Worm (Caenorhabditis elegans) whole organism, mixed stage, embryonic: ENCODE measurements around the gene F37C12.21.

ENCODE experiments used
- M03D4.4 ChIP-seq: sonication (generic microtip); optimal IDR thresholded peaks from 2 replicates; lab custom pipeline; 2017; ENCODE audit warnings: mild to moderate bottlenecking, missing genetic modification characterization, missing compliant biosample characterization
- bed-3 ChIP-seq: fragments of 200-800 bp; sonication (Bioruptor generic); optimal IDR thresholded peaks from 3 replicates; lab custom pipeline; 2018; ENCODE audit warnings: mild to moderate bottlenecking, missing genetic modification characterization, moderate library complexity, missing compliant biosample characterization
- blmp-1 ChIP-seq: fragments of 150-350 bp; optimal IDR thresholded peaks from 2 replicates; lab custom pipeline; 2014; ENCODE audit warnings: missing biosample characterization, missing genetic modification characterization
- ceh-39 ChIP-seq: fragments of 150-350 bp; optimal IDR thresholded peaks from 2 replicates; lab custom pipeline; 2014; ENCODE audit warnings: missing biosample characterization, missing genetic modification characterization
- ceh-43 ChIP-seq: fragments of 200-800 bp; sonication (Bioruptor generic); optimal IDR thresholded peaks from 2 replicates; lab custom pipeline; 2018; ENCODE audit warnings: mild to moderate bottlenecking, missing genetic modification characterization, moderate library complexity, missing compliant biosample characterization
- ceh-83 ChIP-seq: fragments of 200-800 bp; sonication (Bioruptor generic); optimal IDR thresholded peaks from 2 replicates; lab custom pipeline; 2018; ENCODE audit warnings: mild to moderate bottlenecking, missing genetic modification characterization, missing compliant biosample characterization
- ces-1 ChIP-seq: fragments of 150-350 bp; optimal IDR thresholded peaks from 2 replicates; lab custom pipeline; 2014; ENCODE audit warnings: missing biosample characterization, missing genetic modification reagents, missing genetic modification characterization
- cnd-1 ChIP-seq: fragments of 200-800 bp; sonication (Bioruptor generic); optimal IDR thresholded peaks from 2 replicates; lab custom pipeline; 2018; ENCODE audit warnings: mild to moderate bottlenecking, missing genetic modification characterization, missing compliant biosample characterization
- drap-1 ChIP-seq: fragments of 200-800 bp; sonication (Bioruptor generic); optimal IDR thresholded peaks from 3 replicates; lab custom pipeline; 2018; ENCODE audit warnings: mild to moderate bottlenecking, missing genetic modification characterization, missing compliant biosample characterization
- elt-1 ChIP-seq: sonication (generic microtip); optimal IDR thresholded peaks from 2 replicates; lab custom pipeline; 2017; ENCODE audit warnings: missing genetic modification characterization, mild to moderate bottlenecking, missing compliant biosample characterization, antibody characterized with exemption, moderate library complexity, borderline replicate concordance; ENCODE audit not compliant: insufficient read depth
- elt-3 ChIP-seq: fragments of 150-350 bp; optimal IDR thresholded peaks from 2 replicates; lab custom pipeline; 2014; ENCODE audit warnings: missing biosample characterization, missing genetic modification characterization
- flh-1 ChIP-seq: fragments of 200-800 bp; sonication (Bioruptor generic); optimal IDR thresholded peaks from 2 replicates; lab custom pipeline; 2018; ENCODE audit warnings: mild to moderate bottlenecking, missing genetic modification characterization, moderate library complexity, missing compliant biosample characterization
- ham-2 ChIP-seq: fragments of 200-800 bp; sonication (Bioruptor generic); optimal IDR thresholded peaks from 2 replicates; lab custom pipeline; 2018; ENCODE audit warnings: mild to moderate bottlenecking, missing genetic modification characterization, missing compliant biosample characterization
- hlh-1 ChIP-seq: fragments of 150-350 bp; optimal IDR thresholded peaks from 2 replicates; lab custom pipeline; 2014; ENCODE audit warnings: missing biosample characterization, missing genetic modification reagents, missing genetic modification characterization
- lin-13 ChIP-seq: fragments of 150-350 bp; optimal IDR thresholded peaks from 2 replicates; lab custom pipeline; 2014; ENCODE audit warnings: missing biosample characterization, missing genetic modification characterization
- lin-32 ChIP-seq: fragments of 200-800 bp; sonication (Bioruptor generic); optimal IDR thresholded peaks from 2 replicates; lab custom pipeline; 2018; ENCODE audit warnings: mild to moderate bottlenecking, missing genetic modification characterization, missing compliant biosample characterization
- lsy-2 ChIP-seq: fragments of 150-350 bp; optimal IDR thresholded peaks from 2 replicates; lab custom pipeline; 2014; ENCODE audit warnings: missing biosample characterization, missing genetic modification characterization
- mab-5 ChIP-seq: fragments of 150-350 bp; optimal IDR thresholded peaks from 2 replicates; lab custom pipeline; 2014; ENCODE audit warnings: missing biosample characterization, missing genetic modification characterization
- mep-1 ChIP-seq: fragments of 150-350 bp; optimal IDR thresholded peaks from 2 replicates; lab custom pipeline; 2017; ENCODE audit warnings: missing biosample characterization, missing genetic modification reagents, missing genetic modification characterization, inconsistent platforms
- mls-2 ChIP-seq: sonication (generic microtip); optimal IDR thresholded peaks from 2 replicates; lab custom pipeline; 2016; ENCODE audit warnings: mild to moderate bottlenecking, missing genetic modification characterization, moderate library complexity, missing compliant biosample characterization
- nhr-12 ChIP-seq: fragments of 150-350 bp; optimal IDR thresholded peaks from 2 replicates; lab custom pipeline; 2014; ENCODE audit warnings: missing biosample characterization, missing genetic modification characterization
- nhr-2 ChIP-seq: fragments of 150-350 bp; optimal IDR thresholded peaks from 2 replicates; lab custom pipeline; 2014; ENCODE audit warnings: missing biosample characterization, missing genetic modification characterization
- nhr-237 ChIP-seq: fragments of 150-350 bp; optimal IDR thresholded peaks from 2 replicates; lab custom pipeline; 2014; ENCODE audit warnings: missing biosample characterization, missing genetic modification characterization
- nhr-28 ChIP-seq: fragments of 150-350 bp; optimal IDR thresholded peaks from 2 replicates; lab custom pipeline; 2014; ENCODE audit warnings: missing biosample characterization, missing genetic modification characterization
- nhr-76 ChIP-seq: sonication (generic microtip); optimal IDR thresholded peaks from 2 replicates; lab custom pipeline; 2017; ENCODE audit warnings: missing biosample characterization, missing genetic modification characterization
- pha-4 ChIP-seq: fragments of 150-350 bp; optimal IDR thresholded peaks from 2 replicates; lab custom pipeline; 2018; ENCODE audit warnings: missing biosample characterization, missing genetic modification reagents, missing genetic modification characterization
- sem-2 ChIP-seq: fragments of 200-800 bp; sonication (Bioruptor generic); optimal IDR thresholded peaks from 2 replicates; lab custom pipeline; 2018; ENCODE audit warnings: mild to moderate bottlenecking, missing genetic modification characterization, missing compliant biosample characterization
- snpc-4 ChIP-seq: fragments of 150-350 bp; optimal IDR thresholded peaks from 2 replicates; lab custom pipeline; 2014; ENCODE audit warnings: missing biosample characterization, missing genetic modification characterization
- sptf-1 ChIP-seq: sonication (generic microtip); optimal IDR thresholded peaks from 2 replicates; lab custom pipeline; 2017; ENCODE audit warnings: mild to moderate bottlenecking, missing genetic modification characterization, moderate library complexity, missing compliant biosample characterization
- tbx-8 ChIP-seq: fragments of 200-800 bp; sonication (Bioruptor generic); optimal IDR thresholded peaks from 2 replicates; lab custom pipeline; 2018; ENCODE audit warnings: mild to moderate bottlenecking, missing genetic modification characterization, moderate library complexity, missing compliant biosample characterization
- unc-120 ChIP-seq: sonication (generic microtip); optimal IDR thresholded peaks from 2 replicates; lab custom pipeline; 2017; ENCODE audit warnings: missing genetic modification characterization, missing compliant biosample characterization; ENCODE audit not compliant: poor library complexity, severe bottlenecking
- unc-39 ChIP-seq: fragments of 150-350 bp; optimal IDR thresholded peaks from 2 replicates; lab custom pipeline; 2014; ENCODE audit warnings: missing biosample characterization, missing genetic modification characterization
- unc-62 ChIP-seq: fragments of 150-350 bp; optimal IDR thresholded peaks from 2 replicates; lab custom pipeline; 2014; ENCODE audit warnings: missing biosample characterization, missing genetic modification reagents, missing genetic modification characterization
- zip-8 ChIP-seq: fragments of 150-350 bp; optimal IDR thresholded peaks from 2 replicates; lab custom pipeline; 2014; ENCODE audit warnings: missing biosample characterization, missing genetic modification characterization
- ztf-11 ChIP-seq: fragments of 150-350 bp; optimal IDR thresholded peaks from 2 replicates; lab custom pipeline; 2014; ENCODE audit warnings: missing biosample characterization, missing genetic modification characterization

Gene F37C12.21

ce11 chrIII:7179538-7180301, 8.4 kb upstream of the F37C12.21 start, which contains the start of the genes rps-14 and rpl-36:
Gene rps-14 (minus strand): TSS chrIII:7179588.
Gene rpl-36 (plus strand): TSS chrIII:7180251.
- TF ChIP-seq ham-2 (GFP tag; lab: Kevin White, UChicago) (no peak), unc-39 (tag; lab: Kevin White, UChicago) (no peak), ztf-11 (tag; lab: Kevin White, UChicago) (no peak), nhr-237 (tag; lab: Kevin White, UChicago) (peak; percentile 92), zip-8 (tag; lab: Kevin White, UChicago) (no peak), lin-32 (GFP tag; lab: Kevin White, UChicago) (no peak), pha-4 (tag; lab: Kevin White, UChicago) (peak; percentile 86), blmp-1 (tag; lab: Kevin White, UChicago) (peak; percentile 15), sptf-1 (tag; lab: Kevin White, UChicago) (peak; percentile 57), snpc-4 (tag; lab: Kevin White, UChicago) (no peak), unc-120 (tag; lab: Kevin White, UChicago) (no peak), nhr-12 (tag; lab: Kevin White, UChicago) (no peak), ces-1 (GFP tag; lab: Kevin White, UChicago) (peak; percentile 41), nhr-28 (tag; lab: Kevin White, UChicago) (no peak), mls-2 (tag; lab: Kevin White, UChicago) (no peak), hlh-1 (tag; lab: Kevin White, UChicago) (peak; percentile 4), flh-1 (no peak), tbx-8 (no peak), elt-1 (tag; lab: Kevin White, UChicago) (no peak), lsy-2 (tag; lab: Kevin White, UChicago) (peak; percentile 86), M03D4.4 (tag; lab: Kevin White, UChicago) (peak; percentile 66), lin-13 (tag; lab: Kevin White, UChicago) (peak; percentile 87), elt-3 (no peak), sem-2 (no peak), ceh-39 (peak; percentile 76), bed-3 (GFP tag; lab: Kevin White, UChicago) (no peak), mab-5 (tag; lab: Kevin White, UChicago) (no peak), nhr-2 (tag; lab: Kevin White, UChicago) (peak; percentile 16), unc-62 (GFP tag; lab: Kevin White, UChicago) (no peak), drap-1 (no peak), cnd-1 (tag; lab: Kevin White, UChicago) (no peak), ceh-83 (no peak), mep-1 (tag; lab: Kevin White, UChicago) (peak; percentile 91), ceh-43 (no peak), nhr-76 (tag; lab: Kevin White, UChicago) (no peak)

- TF ChIP-seq lin-13 (tag; lab: Kevin White, UChicago) (no peak), drap-1 (no peak), unc-120 (tag; lab: Kevin White, UChicago) (no peak), mep-1 (tag; lab: Kevin White, UChicago) (no peak), ceh-43 (no peak), zip-8 (tag; lab: Kevin White, UChicago) (no peak), ceh-39 (no peak), hlh-1 (tag; lab: Kevin White, UChicago) (no peak)
Measured at ce11 chrIII:7180613-7181012, 7.5 kb upstream of the F37C12.21 start, which contains the start of gene ndab-2. Gene ndab-2 (plus strand): TSS chrIII:7180752.

- TF ChIP-seq hlh-1 (tag; lab: Kevin White, UChicago): peak; percentile 8
- TF ChIP-seq ceh-39: no peak
- no peak for TF ChIP-seq tbx-8
- TF ChIP-seq mep-1 (tag; lab: Kevin White, UChicago): peak; percentile 67
- TF ChIP-seq lsy-2 (tag; lab: Kevin White, UChicago): peak; percentile 7
- TF ChIP-seq pha-4 (tag; lab: Kevin White, UChicago): no peak
- TF ChIP-seq mls-2 (tag; lab: Kevin White, UChicago): peak; percentile 12
- no peak for TF ChIP-seq unc-62 (GFP tag; lab: Kevin White, UChicago)
- no peak for TF ChIP-seq unc-120 (tag; lab: Kevin White, UChicago)
- TF ChIP-seq sptf-1 (tag; lab: Kevin White, UChicago): peak; percentile 41
Measured at ce11 chrIII:7181822-7182221, 6.3 kb upstream of the F37C12.21 start, which contains the start of gene epg-4. Gene epg-4 (plus strand): TSS chrIII:7182167.
